Worm (Caenorhabditis elegans) whole organism, L3 larva: ENCODE results near the gene nspc-9.

Experiments used
- eor-1 ChIP-seq, 2 experiments: fragments of 150-350 bp; optimal IDR thresholded peaks; 2 replicates each; lab custom pipeline; 2014 to 2018; ENCODE audit warnings: missing biosample characterization in 2 of 2, missing genetic modification characterization in 2 of 2
- fkh-2 ChIP-seq: fragments of 150-350 bp; optimal IDR thresholded peaks from 2 replicates; lab custom pipeline; 2014; ENCODE audit warnings: missing biosample characterization, missing genetic modification reagents, missing genetic modification characterization
- lin-39 ChIP-seq: fragments of 150-350 bp; optimal IDR thresholded peaks from 2 replicates; lab custom pipeline; 2018; ENCODE audit warnings: missing biosample characterization, missing genetic modification reagents, missing genetic modification characterization
- nfya-1 ChIP-seq: sonication (generic microtip); optimal IDR thresholded peaks from 2 replicates; lab custom pipeline; 2017; ENCODE audit warnings: missing genetic modification characterization, mild to moderate bottlenecking, missing compliant biosample characterization, antibody characterized with exemption, moderate library complexity; ENCODE audit not compliant: insufficient read depth
- pha-4 ChIP-seq: fragments of 150-350 bp; optimal IDR thresholded peaks from 2 replicates; lab custom pipeline; 2014; ENCODE audit warnings: missing biosample characterization, missing genetic modification reagents, missing genetic modification characterization
- unc-62 ChIP-seq: fragments of 150-350 bp; sonication (generic microtip); optimal IDR thresholded peaks from 4 replicates; lab custom pipeline; 2014; ENCODE audit warnings: missing biosample characterization, missing genetic modification reagents, missing genetic modification characterization

- TF ChIP-seq fkh-2 (tag; lab: Kevin White, UChicago), result no peak
- TF ChIP-seq pha-4, result no peak
- no peak for TF ChIP-seq eor-1 (tag; optimal IDR thresholded peaks at IDR 0.05; lab: Kevin White, UChicago)
- no peak for TF ChIP-seq unc-62 (GFP tag; lab: Kevin White, UChicago)
- peak; percentile 39 for TF ChIP-seq lin-39
- TF ChIP-seq nfya-1, result no peak
Observed at ce11 chrX:12367498-12367897, 24.3 kb upstream of the nspc-9 start.
